Fruit fly (Drosophila melanogaster): ENCODE data around the gene Fkbp59.

Fkbp59 gene

dm6 chr2L:9912570-9913260, 24.9 kb downstream of the Fkbp59 start, which contains the start of the genes Etl1 and Srp54 (continued):
- TF ChIP-seq achi (GFP tag; optimal IDR thresholded peaks at IDR 0.05), result no peak
- no peak for TF ChIP-seq CG34406 (GFP tag; optimal IDR thresholded peaks at IDR 0.05)
- TF ChIP-seq salr (GFP tag; optimal IDR thresholded peaks at IDR 0.05), result no peak
- no peak for TF ChIP-seq dsx (GFP tag; optimal IDR thresholded peaks at IDR 0.05; ENCODE audit: poor library complexity, severe bottlenecking)
- TF ChIP-seq CG11762 (GFP tag; optimal IDR thresholded peaks at IDR 0.05; ENCODE audit: insufficient read depth), result no peak
- TF ChIP-seq CG7368 (GFP tag; optimal IDR thresholded peaks at IDR 0.05), result no peak
- no peak for TF ChIP-seq CG6792 (GFP tag; optimal IDR thresholded peaks at IDR 0.05)
- TF ChIP-seq Eip75B (GFP tag; optimal IDR thresholded peaks at IDR 0.05), result no peak
- TF ChIP-seq CG3032 (tag; optimal IDR thresholded peaks at IDR 0.05), result peak; percentile 5
- TF ChIP-seq CG3919 (GFP tag; optimal IDR thresholded peaks at IDR 0.05), result peak; percentile 22
- TF ChIP-seq fkh (GFP tag; optimal IDR thresholded peaks at IDR 0.05), result no peak
- TF ChIP-seq Met (GFP tag; optimal IDR thresholded peaks at IDR 0.05), result no peak
- no peak for TF ChIP-seq OdsH (GFP tag; optimal IDR thresholded peaks at IDR 0.05)
- no peak for TF ChIP-seq CG6163 (GFP tag; IDR thresholded peaks at IDR 0.05)
- no peak for TF ChIP-seq fd59A (GFP tag; optimal IDR thresholded peaks at IDR 0.05)
- TF ChIP-seq Eip78C (GFP tag), result peak; percentile 52

dm6 chr2L:9915011-9915850, 27.4 kb downstream of the Fkbp59 start, which contains the start of gene yip2:
TSS of gene yip2 (plus strand) at chr2L:9915253.
- peak; percentile 100 for TF ChIP-seq CG9139 (GFP tag; optimal IDR thresholded peaks at IDR 0.05)
- peak; percentile 82 for TF ChIP-seq vri (GFP tag; optimal IDR thresholded peaks at IDR 0.05)
- TF ChIP-seq CG16779 (tag; optimal IDR thresholded peaks at IDR 0.05), result peak; percentile 99
- TF ChIP-seq dsx (GFP tag; optimal IDR thresholded peaks at IDR 0.05; ENCODE audit: poor library complexity, severe bottlenecking), result peak; percentile 92
- TF ChIP-seq CG32006 (GFP tag; optimal IDR thresholded peaks at IDR 0.05), result peak; percentile 80
- peak; percentile 81 for TF ChIP-seq CG8632 (GFP tag; optimal IDR thresholded peaks at IDR 0.05)
- peak; percentile 82 for TF ChIP-seq Eip75B (GFP tag; optimal IDR thresholded peaks at IDR 0.05)
- peak; percentile 97 for TF ChIP-seq CG8119 (GFP tag; IDR thresholded peaks at IDR 0.05)
- peak; percentile 92 for TF ChIP-seq CG8319 (GFP tag; optimal IDR thresholded peaks at IDR 0.05)
- TF ChIP-seq CG6854 (GFP tag; optimal IDR thresholded peaks at IDR 0.05), result peak; percentile 100
- TF ChIP-seq CG3032 (tag; optimal IDR thresholded peaks at IDR 0.05), result peak; percentile 85
- TF ChIP-seq lz (GFP tag; optimal IDR thresholded peaks at IDR 0.05), result peak; percentile 66
- TF ChIP-seq fkh (GFP tag; optimal IDR thresholded peaks at IDR 0.05), result peak; percentile 61
- TF ChIP-seq esn (GFP tag; optimal IDR thresholded peaks at IDR 0.05), result peak; percentile 84
- TF ChIP-seq CG4318 (GFP tag; optimal IDR thresholded peaks at IDR 0.05), result no peak
- TF ChIP-seq Met (GFP tag; optimal IDR thresholded peaks at IDR 0.05), result peak; percentile 87
- TF ChIP-seq Ets96B (tag; optimal IDR thresholded peaks at IDR 0.05), result peak; percentile 87
- peak; percentile 80 for TF ChIP-seq pdm3 (GFP tag; optimal IDR thresholded peaks at IDR 0.05)
- TF ChIP-seq Hr39 (GFP tag; optimal IDR thresholded peaks at IDR 0.05), result peak; percentile 43
- TF ChIP-seq eg (GFP tag; IDR thresholded peaks at IDR 0.05), result peak; percentile 91
- peak; percentile 96 for TF ChIP-seq CG1621 (tag; optimal IDR thresholded peaks at IDR 0.05)
- peak; percentile 82 for TF ChIP-seq topi (GFP tag; optimal IDR thresholded peaks at IDR 0.05)
- TF ChIP-seq CG3919 (GFP tag; optimal IDR thresholded peaks at IDR 0.05), result peak; percentile 92
- peak; percentile 95 for TF ChIP-seq Lpt (GFP tag; optimal IDR thresholded peaks at IDR 0.05)
- TF ChIP-seq CG7368 (GFP tag; optimal IDR thresholded peaks at IDR 0.05), result peak; percentile 96
- TF ChIP-seq CG6808 (GFP tag; optimal IDR thresholded peaks at IDR 0.05), result peak; percentile 99
- no peak for TF ChIP-seq Sox15 (GFP tag; optimal IDR thresholded peaks at IDR 0.05)
- TF ChIP-seq Hr38 (GFP tag; optimal IDR thresholded peaks at IDR 0.05), result peak; percentile 67
- TF ChIP-seq CG11762 (GFP tag; optimal IDR thresholded peaks at IDR 0.05; ENCODE audit: insufficient read depth), result peak; percentile 93
- TF ChIP-seq CG31627 (GFP tag; optimal IDR thresholded peaks at IDR 0.05), result peak; percentile 54
- peak; percentile 57 for TF ChIP-seq cyc (GFP tag; optimal IDR thresholded peaks at IDR 0.05)
- peak; percentile 86 for TF ChIP-seq Eip78C (GFP tag)
- peak; percentile 58 for TF ChIP-seq CG10631 (GFP tag; optimal IDR thresholded peaks at IDR 0.05)
- TF ChIP-seq Ets21C (GFP tag; optimal IDR thresholded peaks at IDR 0.05), result peak; percentile 18
- peak; percentile 94 for TF ChIP-seq CG15336 (GFP tag; IDR thresholded peaks at IDR 0.05)
- peak; percentile 10; the same call in 1 of the 2 replicates for TF ChIP-seq CG11294 (GFP tag; IDR thresholded peaks at IDR 0.05)
- TF ChIP-seq CG6163 (GFP tag; IDR thresholded peaks at IDR 0.05), result peak; percentile 76
- peak; percentile 98 for TF ChIP-seq net (GFP tag; optimal IDR thresholded peaks at IDR 0.05)
- TF ChIP-seq spab (GFP tag; optimal IDR thresholded peaks at IDR 0.05), result peak; percentile 99
